Worm (Caenorhabditis elegans) whole organism, L4/young adult: ENCODE data around the gene F38A5.22.

Experiments
- W03F9.2 ChIP-seq: fragments of 150-350 bp; optimal IDR thresholded peaks from 2 replicates; lab custom pipeline; 2014; ENCODE audit warnings: missing biosample characterization, missing genetic modification characterization
- him-1 ChIP-seq: sonication (generic microtip); optimal IDR thresholded peaks from 2 replicates; lab custom pipeline; 2016; ENCODE audit warnings: missing genotype, missing genetic modification reagents, missing genetic modification characterization, missing compliant biosample characterization

ce11 chrIV:6582604-6583003 lies 13.1 kb downstream of the F38A5.22 start, which contains the start of gene odr-8:
- TF ChIP-seq him-1 = no peak
- TF ChIP-seq W03F9.2 (tag; lab: Kevin White, UChicago) = no peak
